Worm (Caenorhabditis elegans) whole organism, midembryonic: ENCODE results near the gene W06G6.10.

Experiments
- cog-1 ChIP-seq: sonication (generic microtip); optimal IDR thresholded peaks from 2 replicates; lab custom pipeline; 2016; ENCODE audit warnings: missing genetic modification characterization, missing compliant biosample characterization
- flt-1 ChIP-seq: fragments of 200-800 bp; sonication (Bioruptor generic); IDR thresholded peaks from 2 replicates; pipeline ENCODE4 v1.3.6; 2022; ENCODE audit warnings: missing genetic modification characterization, missing compliant biosample characterization
- med-1 ChIP-seq: sonication (generic microtip); optimal IDR thresholded peaks from 2 replicates; lab custom pipeline; 2017; ENCODE audit warnings: missing genetic modification characterization, mild to moderate bottlenecking, missing compliant biosample characterization, antibody characterized with exemption, missing genetic modification reagents; ENCODE audit not compliant: insufficient read depth
- ztf-29 ChIP-seq: fragments of 200-800 bp; sonication (Bioruptor generic); IDR thresholded peaks from 2 replicates; pipeline ENCODE4 v1.3.6; 2022; ENCODE audit warnings: missing genetic modification reagents, missing genetic modification characterization, missing compliant biosample characterization

DNA sequence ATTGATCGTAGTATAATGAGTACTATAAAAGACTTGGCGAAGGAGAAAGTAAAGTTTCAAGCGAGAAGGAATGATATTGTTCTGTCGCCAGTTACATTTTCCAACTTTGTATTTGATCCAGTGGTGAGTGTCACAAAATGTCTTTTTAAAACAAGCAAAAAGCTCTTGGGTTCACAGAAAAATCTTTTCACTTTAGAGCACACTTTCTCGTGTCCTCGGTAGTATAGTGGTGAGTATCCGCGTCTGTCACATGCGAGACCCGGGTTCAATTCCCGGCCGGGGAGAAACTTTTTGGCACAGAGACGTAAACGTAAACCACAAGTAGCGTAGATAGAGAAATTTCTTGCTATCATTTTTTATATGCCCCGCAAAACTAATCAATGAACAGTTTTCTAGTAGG, 6.6 kb downstream of the W06G6.10 start:
- no peak for TF ChIP-seq med-1 (GFP tag; lab: Kevin White, UChicago)
- TF ChIP-seq ztf-29 (GFP tag; lab: Robert Waterston, UW): no peak
- TF ChIP-seq flt-1 (GFP tag; lab: Robert Waterston, UW): no peak
- TF ChIP-seq cog-1 (tag; lab: Kevin White, UChicago): no peak
